Worm (Caenorhabditis elegans) whole organism, L1 larva: Measurements from ENCODE around the gene otpl-7.
"Not testable (repeated sequence)": the region's sequence is repeated elsewhere in the genome, so short reads cannot be mapped to it uniquely, and the experiment has no call there.

Experiments used
- C04F5.9 ChIP-seq: sonication (generic microtip); optimal IDR thresholded peaks from 2 replicates; lab custom pipeline; 2016; ENCODE audit warnings: missing genetic modification characterization, missing compliant biosample characterization
- F16B12.6 ChIP-seq: fragments of 150-350 bp; optimal IDR thresholded peaks from 2 replicates; lab custom pipeline; 2014; ENCODE audit warnings: missing biosample characterization, missing genetic modification characterization
- aly-2 ChIP-seq: fragments of 150-350 bp; optimal IDR thresholded peaks from 2 replicates; lab custom pipeline; 2014; ENCODE audit warnings: missing biosample characterization, missing genetic modification characterization
- blmp-1 ChIP-seq: fragments of 150-350 bp; optimal IDR thresholded peaks from 2 replicates; lab custom pipeline; 2014; ENCODE audit warnings: missing biosample characterization, missing genetic modification characterization
- ceh-82 ChIP-seq, 3 experiments: fragments of 150-350 bp in 1 of 3; sonication (generic microtip) in 2 of 3; optimal IDR thresholded peaks; 2 replicates each; lab custom pipeline; 2014 to 2017; ENCODE audit warnings: missing biosample characterization in 3 of 3, missing genetic modification characterization in 3 of 3
- ceh-88 ChIP-seq: fragments of 200-800 bp; sonication (Bioruptor generic); IDR thresholded peaks from 2 replicates; pipeline ENCODE4 v1.3.6; 2022; ENCODE audit warnings: missing genetic modification characterization, missing compliant biosample characterization
- ceh-90 ChIP-seq: sonication (generic microtip); optimal IDR thresholded peaks from 2 replicates; lab custom pipeline; 2016; ENCODE audit warnings: missing genetic modification characterization, missing compliant biosample characterization
- efl-1 ChIP-seq, 4 experiments: fragments of 150-350 bp; optimal IDR thresholded peaks in 3 of 4; peaks in 1 of 4; 1 replicate in 1 of 4; 2 replicates in 3 of 4; lab custom pipeline; 2014; ENCODE audit warnings: missing biosample characterization in 2 of 4, missing genetic modification characterization in 2 of 4, missing genetic modification reagents in 2 of 4
- efl-3 ChIP-seq: fragments of 200-800 bp; sonication (Bioruptor generic); optimal IDR thresholded peaks from 2 replicates; lab custom pipeline; 2018; ENCODE audit warnings: mild to moderate bottlenecking, missing genetic modification characterization, missing compliant biosample characterization
- ets-5 ChIP-seq: fragments of 200-800 bp; sonication (Bioruptor generic); IDR thresholded peaks from 2 replicates; pipeline ENCODE4 v1.3.6; 2022; ENCODE audit warnings: missing genetic modification characterization, missing compliant biosample characterization
- fkh-8 ChIP-seq: sonication (generic microtip); optimal IDR thresholded peaks from 2 replicates; lab custom pipeline; 2016; ENCODE audit warnings: mild to moderate bottlenecking, missing genetic modification characterization, missing compliant biosample characterization
- grh-1 ChIP-seq: fragments of 200-800 bp; sonication (Bioruptor generic); IDR thresholded peaks from 2 replicates; pipeline ENCODE4 v1.3.6; 2022; ENCODE audit warnings: missing genetic modification reagents, missing genetic modification characterization, missing compliant biosample characterization
- hpl-2 ChIP-seq: fragments of 150-350 bp; optimal IDR thresholded peaks from 2 replicates; lab custom pipeline; 2014; ENCODE audit warnings: missing biosample characterization, missing genetic modification reagents, missing genetic modification characterization
- isw-1 ChIP-seq: fragments of 200-800 bp; sonication (Bioruptor generic); IDR thresholded peaks from 2 replicates; pipeline ENCODE4 v1.3.6; 2022; ENCODE audit warnings: missing genetic modification characterization, missing compliant biosample characterization
- lin-14 ChIP-seq: fragments of 200-800 bp; sonication (Bioruptor generic); optimal IDR thresholded peaks from 2 replicates; lab custom pipeline; 2018; ENCODE audit warnings: mild to moderate bottlenecking, missing genetic modification characterization, moderate library complexity, missing compliant biosample characterization
- mab-9 ChIP-seq: fragments of 200-800 bp; sonication (Bioruptor generic); IDR thresholded peaks from 2 replicates; pipeline ENCODE4 v1.3.6; 2022; ENCODE audit warnings: missing genetic modification reagents, missing genetic modification characterization, missing compliant biosample characterization
- mef-2 ChIP-seq: fragments of 150-350 bp; optimal IDR thresholded peaks from 2 replicates; lab custom pipeline; 2014; ENCODE audit warnings: missing biosample characterization, missing genetic modification characterization
- nhr-11 ChIP-seq: fragments of 150-350 bp; optimal IDR thresholded peaks from 2 replicates; lab custom pipeline; 2014; ENCODE audit warnings: missing biosample characterization, missing genetic modification characterization
- nhr-19 ChIP-seq: fragments of 200-800 bp; sonication (Bioruptor generic); conservative IDR thresholded peaks from 2 replicates; pipeline ENCODE4 v1.3.6; 2022; ENCODE audit warnings: missing genetic modification characterization, missing compliant biosample characterization
- nhr-20 ChIP-seq: sonication (generic microtip); optimal IDR thresholded peaks from 2 replicates; lab custom pipeline; 2016; ENCODE audit warnings: mild to moderate bottlenecking, missing genetic modification characterization, missing compliant biosample characterization
- nhr-28 ChIP-seq: fragments of 150-350 bp; optimal IDR thresholded peaks from 2 replicates; lab custom pipeline; 2014; ENCODE audit warnings: missing biosample characterization, missing genetic modification characterization
- nhr-47 ChIP-seq: sonication (generic microtip); optimal IDR thresholded peaks from 2 replicates; lab custom pipeline; 2016; ENCODE audit warnings: mild to moderate bottlenecking, missing genetic modification characterization, moderate library complexity, missing compliant biosample characterization
- nhr-71 ChIP-seq: sonication (generic microtip); optimal IDR thresholded peaks from 2 replicates; lab custom pipeline; 2016; ENCODE audit warnings: mild to moderate bottlenecking, missing genetic modification characterization, moderate library complexity, missing compliant biosample characterization
- nhr-77 ChIP-seq: fragments of 150-350 bp; optimal IDR thresholded peaks from 2 replicates; lab custom pipeline; 2014; ENCODE audit warnings: missing biosample characterization, missing genetic modification characterization
- nhr-84 ChIP-seq: sonication (generic microtip); optimal IDR thresholded peaks from 2 replicates; lab custom pipeline; 2017; ENCODE audit warnings: missing biosample characterization, missing genetic modification characterization
- nhr-85 ChIP-seq: sonication (generic microtip); peaks from one replicate; lab custom pipeline; 2016; ENCODE audit warnings: missing genetic modification characterization, inconsistent platforms, missing compliant biosample characterization
- nhr-90 ChIP-seq: sonication (generic microtip); optimal IDR thresholded peaks from 2 replicates; lab custom pipeline; 2016; ENCODE audit warnings: mild to moderate bottlenecking, missing genetic modification characterization, missing compliant biosample characterization; ENCODE audit not compliant: poor library complexity
- pag-3 ChIP-seq: sonication (generic microtip); optimal IDR thresholded peaks from 2 replicates; lab custom pipeline; 2017; ENCODE audit warnings: missing genetic modification characterization, mild to moderate bottlenecking, missing compliant biosample characterization, antibody characterized with exemption, borderline replicate concordance; ENCODE audit not compliant: insufficient read depth
- pax-3 ChIP-seq: fragments of 200-800 bp; sonication (Bioruptor generic); optimal IDR thresholded peaks from 2 replicates; lab custom pipeline; 2018; ENCODE audit warnings: mild to moderate bottlenecking, missing genetic modification characterization, moderate library complexity, missing compliant biosample characterization
- rnt-1 ChIP-seq: sonication (generic microtip); optimal IDR thresholded peaks from 2 replicates; lab custom pipeline; 2016; ENCODE audit warnings: mild to moderate bottlenecking, missing genetic modification characterization, moderate library complexity, missing compliant biosample characterization
- skn-1 ChIP-seq: fragments of 150-350 bp; optimal IDR thresholded peaks from 2 replicates; lab custom pipeline; 2014; ENCODE audit warnings: missing biosample characterization, missing genetic modification characterization
- snu-23 ChIP-seq: sonication (generic microtip); optimal IDR thresholded peaks from 2 replicates; lab custom pipeline; 2016; ENCODE audit warnings: missing genetic modification characterization, missing compliant biosample characterization
- swsn-7 ChIP-seq: sonication (generic microtip); optimal IDR thresholded peaks from 2 replicates; lab custom pipeline; 2016; ENCODE audit warnings: missing genetic modification characterization, missing compliant biosample characterization
- unc-130 ChIP-seq: fragments of 150-350 bp; optimal IDR thresholded peaks from 2 replicates; lab custom pipeline; 2017; ENCODE audit warnings: missing biosample characterization, missing genetic modification characterization, inconsistent platforms
- unc-86 ChIP-seq: sonication (generic microtip); optimal IDR thresholded peaks from 2 replicates; lab custom pipeline; 2016; ENCODE audit warnings: missing genetic modification characterization, missing compliant biosample characterization
- zag-1 ChIP-seq: fragments of 150-350 bp; optimal IDR thresholded peaks from 2 replicates; lab custom pipeline; 2014; ENCODE audit warnings: missing biosample characterization, missing genetic modification characterization
- ztf-11 ChIP-seq, 2 experiments: sonication (generic microtip); optimal IDR thresholded peaks; 2 replicates each; lab custom pipeline; 2016 to 2017; ENCODE audit warnings: missing genetic modification characterization in 2 of 2, missing biosample characterization in 1 of 2, missing compliant biosample characterization in 1 of 2
- ztf-4 ChIP-seq: fragments of 150-350 bp; optimal IDR thresholded peaks from 2 replicates; lab custom pipeline; 2014; ENCODE audit warnings: missing biosample characterization, missing genetic modification characterization

otpl-7 gene

DNA sequence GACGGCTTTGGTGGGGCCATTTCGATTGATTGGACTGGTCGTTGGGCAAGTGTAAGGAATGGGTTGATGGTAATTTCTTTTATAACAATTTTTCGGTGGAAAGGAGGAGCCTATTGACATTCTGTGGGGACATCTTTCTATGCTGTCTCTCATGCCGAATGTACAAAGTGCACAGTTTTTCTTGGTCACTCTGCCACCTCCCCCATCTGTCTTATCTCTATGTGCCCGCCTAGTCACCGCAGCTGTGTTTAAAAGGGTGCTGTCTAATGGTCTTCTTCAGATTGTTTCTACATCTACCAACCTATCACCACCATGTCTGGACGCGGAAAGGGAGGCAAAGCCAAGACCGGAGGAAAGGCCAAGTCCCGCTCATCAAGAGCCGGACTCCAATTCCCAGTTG lies 11.8 kb downstream of the otpl-7 start, which contains the start of the genes his-8 and his-7:
TSS of gene his-8 (minus strand) at position 20 of the 400 bp plus-strand sequence.
TSS of gene his-7 (plus strand) at position 313 of the 400 bp plus-strand sequence.
- TF ChIP-seq efl-1 (optimal IDR thresholded peaks at IDR 0.05; lab: Kevin White, UChicago): not testable (repeated sequence)
- peak in 1 of 2 experiments; percentile 40 for TF ChIP-seq efl-1 (GFP tag; optimal IDR thresholded peaks at IDR 0.05 in 1 of 2; lab: Kevin White, UChicago)

DNA sequence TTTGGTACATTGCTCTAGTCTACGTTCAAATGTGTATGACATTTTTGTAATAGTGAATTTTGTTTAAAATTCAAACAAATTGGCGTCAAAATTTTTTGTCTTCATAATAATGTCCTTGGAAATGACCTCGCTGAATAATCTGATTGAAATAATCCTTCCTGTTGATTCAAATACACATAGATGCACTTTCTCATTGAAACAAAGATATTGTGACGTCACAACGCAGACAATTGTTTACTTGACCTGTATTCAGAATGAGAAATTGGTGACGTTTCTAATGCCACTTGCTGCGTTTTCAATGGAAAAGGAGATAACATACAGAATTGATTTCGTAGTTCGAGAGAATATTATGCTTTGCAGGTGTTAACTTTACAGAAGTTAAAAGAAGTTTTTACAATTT lies 12.6 kb downstream of the otpl-7 start:
- TF ChIP-seq zag-1 (tag; lab: Kevin White, UChicago) (no peak), nhr-85 (tag; lab: Kevin White, UChicago) (peak; percentile 87)

- TF ChIP-seq nhr-20 (tag; lab: Kevin White, UChicago) (peak; percentile 43), nhr-90 (tag; lab: Kevin White, UChicago) (peak; percentile 30), efl-3 (peak; percentile 17), rnt-1 (tag; lab: Kevin White, UChicago) (peak; percentile 23), isw-1 (peak; percentile 24; the same call in 1 of the 2 replicates), nhr-19 (GFP tag; lab: Robert Waterston, UW) (peak; percentile 66), snu-23 (peak; percentile 41), ztf-11 (tag; optimal IDR thresholded peaks at IDR 0.05; lab: Kevin White, UChicago) (peak in 1 of 2 experiments; percentile 60), nhr-47 (tag; lab: Kevin White, UChicago) (peak; percentile 44), grh-1 (GFP tag; lab: Robert Waterston, UW) (peak; percentile 88), lin-14 (peak; percentile 80), swsn-7 (tag; lab: Kevin White, UChicago) (peak; percentile 62), nhr-71 (tag; lab: Kevin White, UChicago) (peak; percentile 50), nhr-85 (tag; lab: Kevin White, UChicago) (peak; percentile 76), ceh-88 (GFP tag; lab: Robert Waterston, UW) (peak; percentile 8; the same call in 1 of the 2 replicates)
These were observed 13.4 kb downstream of the otpl-7 start, which contains the start of the genes his-6 and his-5 for ce11 chrV:8534534-8535283. Gene his-6 (minus strand): TSS chrV:8534977. Gene his-5 (plus strand): TSS chrV:8535214.

ce11 chrV:8536213-8536612 lies 14.9 kb downstream of the otpl-7 start, which contains the start of gene his-39:
Gene his-39 (plus strand): TSS chrV:8536513.
- no peak for TF ChIP-seq unc-130 (tag; lab: Kevin White, UChicago)

DNA sequence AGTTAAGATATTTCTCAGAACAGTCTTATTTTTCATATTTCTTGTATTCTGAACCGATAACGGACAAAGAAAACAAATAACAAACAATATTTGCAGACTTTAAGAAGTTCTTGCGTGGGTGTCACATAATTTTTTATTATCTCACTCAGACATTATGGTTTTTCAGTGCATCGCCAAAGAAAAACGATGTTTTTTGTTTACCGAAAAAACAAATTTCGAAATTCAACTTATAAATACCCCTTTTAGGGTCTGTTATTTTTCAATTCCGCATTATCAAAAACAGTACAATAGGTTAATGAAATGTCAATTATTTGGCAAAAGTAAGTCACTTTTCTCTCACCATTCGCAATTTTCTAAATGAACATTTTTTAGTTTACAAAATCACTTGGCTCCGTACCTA lies 15.7 kb downstream of the otpl-7 start, which contains the start of gene otpl-4:
TSS of gene otpl-4 (plus strand) at position 301 of the 400 bp plus-strand sequence.
- no peak for TF ChIP-seq ceh-90
- no peak for TF ChIP-seq mef-2 (tag; lab: Kevin White, UChicago)
- no peak for TF ChIP-seq nhr-84 (tag; lab: Kevin White, UChicago)
- TF ChIP-seq nhr-77 (tag; lab: Kevin White, UChicago): no peak
- TF ChIP-seq rnt-1 (tag; lab: Kevin White, UChicago): no peak
- no peak for TF ChIP-seq unc-86 (tag; lab: Kevin White, UChicago)
- TF ChIP-seq ztf-4: no peak
- no peak for TF ChIP-seq aly-2 (tag; lab: Kevin White, UChicago)
- no peak for TF ChIP-seq pax-3 (tag; lab: Kevin White, UChicago)
- TF ChIP-seq ceh-82 (tag; optimal IDR thresholded peaks at IDR 0.05; lab: Kevin White, UChicago): no peak

ce11 chrV:8545531-8546224 lies 24.4 kb downstream of the otpl-7 start, which contains the start of the genes slc-17.8 and asns-1:
Gene slc-17.8 (minus strand): TSS chrV:8545581.
Gene asns-1 (plus strand): TSS chrV:8546174.
- TF ChIP-seq pag-3 (tag; lab: Kevin White, UChicago) (no peak), ets-5 (GFP tag; lab: Robert Waterston, UW) (no peak), fkh-8 (no peak), mab-9 (GFP tag; lab: Robert Waterston, UW) (no peak), F16B12.6 (no peak), nhr-28 (no peak), hpl-2 (GFP tag; lab: Kevin White, UChicago) (no peak), pax-3 (tag; lab: Kevin White, UChicago) (no peak), skn-1 (no peak), C04F5.9 (no peak), blmp-1 (tag; lab: Kevin White, UChicago) (no peak), nhr-11 (tag; lab: Kevin White, UChicago) (no peak), snu-23 (no peak)
- TF ChIP-seq, all 84 proteins: peak for 0
